Fruit fly (Drosophila melanogaster) S2 (cell line): ENCODE results near the gene CG14915.

Experiments
- CG8478 ChIP-seq: fragments of >200 bp; optimal IDR thresholded peaks from 2 replicates; lab custom pipeline; 2018
- CTCF ChIP-seq, 2 experiments: fragments of >200 bp; optimal IDR thresholded peaks; 2 replicates each; lab custom pipeline; 2018

DNA sequence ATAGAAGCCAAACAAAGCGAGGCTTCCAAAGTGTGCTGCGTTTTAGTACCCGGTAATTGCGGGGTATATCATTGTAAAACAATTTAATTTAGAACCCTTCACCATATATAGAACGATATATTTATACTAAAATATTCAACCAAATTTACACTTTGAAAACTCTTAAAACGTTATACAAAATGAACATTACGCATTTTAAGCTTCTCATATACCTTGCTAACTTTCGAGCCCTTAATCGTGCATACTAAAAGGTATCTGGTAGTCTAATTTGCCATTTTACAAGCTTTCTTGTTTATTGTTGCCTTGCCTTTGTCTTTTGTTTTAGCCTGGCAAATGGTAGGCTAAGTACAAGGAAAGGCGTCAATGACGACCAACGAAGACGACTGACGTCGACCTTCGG lies 2.9 kb upstream of the CG14915 start:
- TF ChIP-seq CG8478 (lab: Kevin White, UChicago) (no peak), CTCF (optimal IDR thresholded peaks at IDR 0.05; lab: Kevin White, UChicago) (no peak)
